Fruit fly (Drosophila melanogaster) whole organism, embryonic: ENCODE results near the gene CG4631.

Source experiments
- CG10147 ChIP-seq: fragments of 200-800 bp; sonication (Bioruptor generic); optimal IDR thresholded peaks from 2 replicates; lab custom pipeline; 2019; ENCODE audit warnings: missing biosample characterization, mild to moderate bottlenecking, missing genetic modification characterization, moderate library complexity
- CG10321 ChIP-seq: fragments of 200-800 bp; sonication (Bioruptor generic); IDR thresholded peaks from 2 replicates; pipeline ENCODE4 v1.3.6; 2022; ENCODE audit warnings: missing biosample characterization, missing genetic modification characterization
- CG10366 ChIP-seq: fragments of 200-800 bp; sonication (Bioruptor generic); IDR thresholded peaks from 2 replicates; pipeline ENCODE4 v1.3.6; 2022; ENCODE audit warnings: missing biosample characterization, missing genetic modification characterization
- CG10462 ChIP-seq: fragments of 200-800 bp; sonication (Bioruptor generic); optimal IDR thresholded peaks from 2 replicates; lab custom pipeline; 2016; ENCODE audit warnings: missing biosample characterization, missing genetic modification characterization
- CG11560 ChIP-seq: fragments of 200-800 bp; sonication (Bioruptor generic); IDR thresholded peaks from 3 replicates; pipeline ENCODE4 v1.3.6; 2022; ENCODE audit warnings: missing biosample characterization, missing genetic modification characterization
- CG12299 ChIP-seq: fragments of 200-800 bp; sonication (Bioruptor generic); optimal IDR thresholded peaks from 2 replicates; lab custom pipeline; 2018; ENCODE audit warnings: missing biosample characterization, mild to moderate bottlenecking, missing genetic modification characterization
- CG12744 ChIP-seq: fragments of 200-800 bp; sonication (Bioruptor generic); optimal IDR thresholded peaks from 2 replicates; lab custom pipeline; 2016; ENCODE audit warnings: missing biosample characterization, missing genetic modification characterization
- CG14050 ChIP-seq: fragments of 200-800 bp; sonication (Bioruptor generic); IDR thresholded peaks from 3 replicates; pipeline ENCODE4 v1.3.6; 2022; ENCODE audit warnings: missing biosample characterization, missing genetic modification characterization
- CG14710 ChIP-seq: fragments of 200-800 bp; sonication (Bioruptor generic); optimal IDR thresholded peaks from 3 replicates; lab custom pipeline; 2019; ENCODE audit warnings: missing biosample characterization, mild to moderate bottlenecking, missing genetic modification characterization, moderate library complexity
- CG3407 ChIP-seq: fragments of 200-800 bp; sonication (Bioruptor generic); optimal IDR thresholded peaks from 2 replicates; lab custom pipeline; 2018; ENCODE audit warnings: missing biosample characterization, mild to moderate bottlenecking, missing genetic modification characterization
- CG34422 ChIP-seq: fragments of 200-800 bp; sonication (Bioruptor generic); IDR thresholded peaks from 3 replicates; pipeline ENCODE4 v1.3.6; 2022; ENCODE audit warnings: missing biosample characterization, missing genetic modification characterization
- CG6272 ChIP-seq: fragments of 200-800 bp; sonication (Bioruptor generic); IDR thresholded peaks from 2 replicates; pipeline ENCODE4 v1.3.6; 2022; ENCODE audit warnings: missing biosample characterization, missing genetic modification characterization
- CG6654 ChIP-seq: fragments of 200-800 bp; sonication (Bioruptor generic); optimal IDR thresholded peaks from 2 replicates; lab custom pipeline; 2017; ENCODE audit warnings: missing biosample characterization, mild to moderate bottlenecking, missing genetic modification characterization
- CG7556 ChIP-seq: fragments of 200-800 bp; sonication (Bioruptor generic); optimal IDR thresholded peaks from 2 replicates; lab custom pipeline; 2017; ENCODE audit warnings: missing biosample characterization, mild to moderate bottlenecking, missing genetic modification characterization
- CG8281 ChIP-seq: fragments of 200-800 bp; sonication (Bioruptor generic); optimal IDR thresholded peaks from 2 replicates; lab custom pipeline; 2018; ENCODE audit warnings: missing biosample characterization, mild to moderate bottlenecking, missing genetic modification characterization, moderate library complexity
- CG8765 ChIP-seq: fragments of 200-800 bp; sonication (Bioruptor generic); IDR thresholded peaks from 2 replicates; pipeline ENCODE4 v1.3.6; 2022; ENCODE audit warnings: missing biosample characterization, missing genetic modification characterization
- CG9727 ChIP-seq: fragments of 200-800 bp; sonication (Bioruptor generic); optimal IDR thresholded peaks from 3 replicates; lab custom pipeline; 2017; ENCODE audit warnings: missing biosample characterization, mild to moderate bottlenecking, missing genetic modification characterization
- CoRest ChIP-seq: fragments of 200-800 bp; sonication (Bioruptor generic); optimal IDR thresholded peaks from 3 replicates; lab custom pipeline; 2018; ENCODE audit warnings: missing biosample characterization, mild to moderate bottlenecking, missing genetic modification characterization, moderate library complexity
- D ChIP-seq, 2 experiments: fragments of 200-800 bp in 1 of 2; fragments of >200 bp in 1 of 2; sonication (Bioruptor generic) in 1 of 2; optimal IDR thresholded peaks; 2 replicates in 1 of 2; 3 replicates in 1 of 2; lab custom pipeline; 2017; ENCODE audit warnings: mild to moderate bottlenecking in 1 of 2, missing biosample characterization in 1 of 2, missing genetic modification characterization in 1 of 2, missing genetic modification reagents in 1 of 2
- Dek ChIP-seq: fragments of 200-800 bp; sonication (Bioruptor generic); optimal IDR thresholded peaks from 3 replicates; lab custom pipeline; 2019; ENCODE audit warnings: missing biosample characterization, mild to moderate bottlenecking, missing genetic modification characterization, moderate library complexity
- Doc3 ChIP-seq: fragments of 200-800 bp; sonication (Bioruptor generic); IDR thresholded peaks from 3 replicates; pipeline ENCODE4 v1.3.6; 2022; ENCODE audit warnings: missing biosample characterization, missing genetic modification characterization; ENCODE audit not compliant: partially characterized antibody
- H2.0 ChIP-seq: fragments of 200-800 bp; sonication (Bioruptor generic); IDR thresholded peaks from 2 replicates; pipeline ENCODE4 v1.3.6; 2022; ENCODE audit warnings: missing biosample characterization, missing genetic modification characterization
- HLH3B ChIP-seq: fragments of 200-800 bp; sonication (Bioruptor generic); IDR thresholded peaks from 2 replicates; pipeline ENCODE4 v1.3.6; 2022; ENCODE audit warnings: missing biosample characterization, missing genetic modification characterization
- Hey ChIP-seq: fragments of 200-800 bp; sonication (Bioruptor generic); optimal IDR thresholded peaks from 3 replicates; lab custom pipeline; 2018; ENCODE audit warnings: missing biosample characterization, mild to moderate bottlenecking, missing genetic modification characterization
- NK7.1 ChIP-seq: fragments of 200-800 bp; sonication (Bioruptor generic); optimal IDR thresholded peaks from 3 replicates; lab custom pipeline; 2016; ENCODE audit warnings: missing biosample characterization, missing genetic modification characterization
- Oaz ChIP-seq: fragments of 200-800 bp; sonication (Bioruptor generic); IDR thresholded peaks from 2 replicates; pipeline ENCODE4 v1.3.6; 2022; ENCODE audit warnings: missing biosample characterization, missing genetic modification characterization
- Pdp1 ChIP-seq, 2 experiments: fragments of 200-800 bp; sonication (Bioruptor generic); optimal IDR thresholded peaks; 3 replicates each; lab custom pipeline; 2016; ENCODE audit warnings: missing biosample characterization in 2 of 2, missing genetic modification characterization in 2 of 2, mild to moderate bottlenecking in 1 of 2, moderate library complexity in 1 of 2
- Ptx1 ChIP-seq: fragments of 200-800 bp; sonication (Bioruptor generic); IDR thresholded peaks from 2 replicates; pipeline ENCODE4 v1.3.6; 2022; ENCODE audit warnings: missing biosample characterization, missing genetic modification characterization
- Stat92E ChIP-seq, 3 experiments: fragments of >200 bp in 2 of 3; fragments of 200-800 bp in 1 of 3; sonication (Bioruptor generic) in 1 of 3; optimal IDR thresholded peaks; 2 replicates each; lab custom pipeline; 2017 to 2019; ENCODE audit warnings: missing biosample characterization in 3 of 3, missing genetic modification characterization in 3 of 3, mild to moderate bottlenecking in 1 of 3, moderate library complexity in 1 of 3
- Taf1 ChIP-seq: fragments of 200-800 bp; sonication (Bioruptor generic); IDR thresholded peaks from 2 replicates; pipeline ENCODE4 v1.3.6; 2022; ENCODE audit warnings: missing biosample characterization, missing genetic modification characterization
- ac ChIP-seq: fragments of 200-800 bp; sonication (Bioruptor generic); optimal IDR thresholded peaks from 3 replicates; lab custom pipeline; 2017; ENCODE audit warnings: missing biosample characterization, mild to moderate bottlenecking, missing genetic modification characterization
- bcd ChIP-seq: fragments of 200-800 bp; sonication (Bioruptor generic); optimal IDR thresholded peaks from 2 replicates; lab custom pipeline; 2017; ENCODE audit warnings: missing biosample characterization, mild to moderate bottlenecking, missing genetic modification characterization
- cg ChIP-seq: fragments of 200-800 bp; sonication (Bioruptor generic); optimal IDR thresholded peaks from 3 replicates; lab custom pipeline; 2019; ENCODE audit warnings: missing biosample characterization, mild to moderate bottlenecking, missing genetic modification characterization, moderate library complexity
- chn ChIP-seq: fragments of 200-800 bp; sonication (Bioruptor generic); optimal IDR thresholded peaks from 2 replicates; lab custom pipeline; 2016; ENCODE audit warnings: missing biosample characterization, missing genetic modification characterization
- gce ChIP-seq: fragments of 200-800 bp; sonication (Bioruptor generic); IDR thresholded peaks from 3 replicates; pipeline ENCODE4 v1.3.6; 2022; ENCODE audit warnings: missing biosample characterization, missing genetic modification characterization
- gcm2 ChIP-seq: fragments of 200-800 bp; sonication (Bioruptor generic); optimal IDR thresholded peaks from 2 replicates; lab custom pipeline; 2016; ENCODE audit warnings: missing biosample characterization, missing genetic modification characterization
- gem ChIP-seq: fragments of 200-800 bp; sonication (Bioruptor generic); optimal IDR thresholded peaks from 2 replicates; lab custom pipeline; 2019; ENCODE audit warnings: missing biosample characterization, mild to moderate bottlenecking, missing genetic modification characterization, moderate library complexity
- gro ChIP-seq: fragments of 200-800 bp; sonication (Bioruptor generic); optimal IDR thresholded peaks from 2 replicates; lab custom pipeline; 2016; ENCODE audit warnings: missing biosample characterization, missing genetic modification characterization
- gsb ChIP-seq: fragments of 200-800 bp; sonication (Bioruptor generic); IDR thresholded peaks from 2 replicates; pipeline ENCODE4 v1.3.6; 2022; ENCODE audit warnings: missing biosample characterization, missing genetic modification characterization
- jing ChIP-seq: fragments of 200-800 bp; sonication (Bioruptor generic); optimal IDR thresholded peaks from 2 replicates; lab custom pipeline; 2018; ENCODE audit warnings: missing biosample characterization, mild to moderate bottlenecking, missing genetic modification characterization
- mam ChIP-seq: fragments of 200-800 bp; sonication (Bioruptor generic); optimal IDR thresholded peaks from 3 replicates; lab custom pipeline; 2016; ENCODE audit warnings: missing biosample characterization, missing genetic modification characterization
- nmo ChIP-seq: fragments of 200-800 bp; sonication (Bioruptor generic); optimal IDR thresholded peaks from 2 replicates; lab custom pipeline; 2018; ENCODE audit warnings: missing biosample characterization, mild to moderate bottlenecking, missing genetic modification characterization, moderate library complexity
- nom ChIP-seq: fragments of 200-800 bp; sonication (Bioruptor generic); optimal IDR thresholded peaks from 2 replicates; lab custom pipeline; 2017; ENCODE audit warnings: missing biosample characterization, missing genetic modification characterization, mild to moderate bottlenecking, moderate library complexity, missing genetic modification reagents
- odd ChIP-seq: fragments of 200-800 bp; sonication (Bioruptor generic); optimal IDR thresholded peaks from 2 replicates; lab custom pipeline; 2017; ENCODE audit warnings: missing biosample characterization, mild to moderate bottlenecking, missing genetic modification characterization
- rib ChIP-seq: fragments of 200-800 bp; sonication (Bioruptor generic); IDR thresholded peaks from 2 replicates; pipeline ENCODE4 v1.3.6; 2022; ENCODE audit warnings: missing biosample characterization, missing genetic modification characterization
- ro ChIP-seq: fragments of 200-800 bp; sonication (Bioruptor generic); IDR thresholded peaks from 2 replicates; pipeline ENCODE4 v1.3.6; 2022; ENCODE audit warnings: missing biosample characterization, missing genetic modification characterization
- sd ChIP-seq: fragments of 200-800 bp; sonication (Bioruptor generic); optimal IDR thresholded peaks from 3 replicates; lab custom pipeline; 2018; ENCODE audit warnings: missing biosample characterization, mild to moderate bottlenecking, missing genetic modification characterization, moderate library complexity
- ssp ChIP-seq: fragments of 200-800 bp; sonication (Bioruptor generic); IDR thresholded peaks from 2 replicates; pipeline ENCODE4 v1.3.6; 2022; ENCODE audit warnings: missing biosample characterization, missing genetic modification characterization
- zf30C ChIP-seq: fragments of 200-800 bp; sonication (Bioruptor generic); optimal IDR thresholded peaks from 3 replicates; lab custom pipeline; 2018; ENCODE audit warnings: missing biosample characterization, mild to moderate bottlenecking, missing genetic modification characterization

CG4631 gene

DNA sequence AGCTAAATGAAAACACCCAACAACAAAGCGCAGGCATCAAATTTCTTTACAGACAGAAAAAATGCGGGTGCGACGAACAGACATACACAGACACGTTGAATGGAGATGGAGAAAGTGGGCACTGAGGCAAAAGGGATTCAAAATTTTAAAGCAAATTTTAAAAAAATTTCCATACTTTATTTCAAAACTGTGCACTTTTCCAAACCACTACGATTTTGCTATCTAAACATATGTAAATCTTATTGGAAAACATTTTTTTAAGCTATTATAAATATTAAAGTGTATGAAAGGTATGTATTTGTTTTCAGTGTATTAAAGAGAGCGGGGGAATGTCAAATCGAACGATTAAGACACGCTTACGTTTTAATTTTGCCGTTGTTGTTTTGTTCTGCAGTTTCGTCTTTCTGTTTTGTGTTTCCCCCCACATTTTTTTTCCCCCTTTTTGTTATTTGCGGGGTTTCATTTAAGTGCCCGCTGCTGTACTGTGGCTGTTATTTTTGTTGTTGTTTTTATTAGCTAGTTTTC is 13.3 kb downstream of the CG4631 start (continued):
- no peak; the same call in 1 of the 2 replicates for TF ChIP-seq CG8765 (GFP tag; lab: Robert Waterston, UW)
- TF ChIP-seq CG14050, result peak; percentile 43; the same call in 1 of the 3 replicates
- peak; percentile 71 for TF ChIP-seq CG7556 (GFP tag; lab: Kevin White, UChicago)
- peak; percentile 61 for TF ChIP-seq chn
- TF ChIP-seq rib (GFP tag; lab: Robert Waterston, UW), result no peak
- TF ChIP-seq Stat92E (GFP tag; optimal IDR thresholded peaks at IDR 0.05; lab: Kevin White, UChicago), result peak in 1 of 3 experiments; percentile 67
- TF ChIP-seq Doc3 (GFP tag; lab: Robert Waterston, UW), result no peak
- TF ChIP-seq cg (GFP tag; lab: Kevin White, UChicago), result no peak
- TF ChIP-seq gem (tag; lab: Kevin White, UChicago), result peak; percentile 75
- peak; percentile 61; the same call in 1 of the 3 replicates for TF ChIP-seq CG34422 (GFP tag; lab: Robert Waterston, UW)
- TF ChIP-seq Taf1 (GFP tag; lab: Robert Waterston, UW), result no peak
- TF ChIP-seq sd (tag; lab: Kevin White, UChicago), result peak; percentile 24
- no peak for TF ChIP-seq ac (GFP tag; lab: Kevin White, UChicago)
- no peak for TF ChIP-seq CG12299 (tag; lab: Kevin White, UChicago)
- peak; percentile 53 for TF ChIP-seq odd (GFP tag; lab: Kevin White, UChicago)
- peak; percentile 69 for TF ChIP-seq Ptx1 (GFP tag; lab: Robert Waterston, UW)
- TF ChIP-seq gcm2 (GFP tag; lab: Kevin White, UChicago), result no peak
- TF ChIP-seq CG3407, result peak; percentile 6
- no peak for TF ChIP-seq Dek
- TF ChIP-seq bcd (GFP tag; lab: Kevin White, UChicago), result peak; percentile 77
- no peak for TF ChIP-seq CG12744 (GFP tag; lab: Kevin White, UChicago)
- peak; percentile 45 for TF ChIP-seq CG8281 (tag; lab: Kevin White, UChicago)
- peak; percentile 35; the same call in 1 of the 2 replicates for TF ChIP-seq ro (GFP tag; lab: Robert Waterston, UW)
- TF ChIP-seq Oaz (GFP tag; lab: Robert Waterston, UW), result no peak
- TF ChIP-seq H2.0 (GFP tag; lab: Robert Waterston, UW), result peak; percentile 61
- peak in 1 of 2 experiments; percentile 72 for TF ChIP-seq Pdp1 (GFP tag; optimal IDR thresholded peaks at IDR 0.05; lab: Kevin White, UChicago)
- TF ChIP-seq CG6272 (GFP tag; lab: Robert Waterston, UW), result 0 out of 2 replicates have a peak, but pooled peaks have one; percentile 22
- peak; percentile 44 for TF ChIP-seq mam
- no peak for TF ChIP-seq D (optimal IDR thresholded peaks at IDR 0.05; lab: Kevin White, UChicago)
- peak; percentile 85 for TF ChIP-seq D (GFP tag; optimal IDR thresholded peaks at IDR 0.05; lab: Kevin White, UChicago)
- peak; percentile 60 for TF ChIP-seq zf30C (GFP tag; lab: Kevin White, UChicago)
- TF ChIP-seq gsb (GFP tag; lab: Robert Waterston, UW), result no peak
- TF ChIP-seq HLH3B (GFP tag; lab: Robert Waterston, UW), result peak; percentile 78
- peak; percentile 94 for TF ChIP-seq nmo (GFP tag; lab: Kevin White, UChicago)
- TF ChIP-seq NK7.1 (GFP tag; lab: Kevin White, UChicago), result no peak
- no peak for TF ChIP-seq CG10321 (GFP tag; lab: Robert Waterston, UW)
- TF ChIP-seq gce (GFP tag; lab: Robert Waterston, UW), result no peak
- peak; percentile 85 for TF ChIP-seq CoRest (tag; lab: Kevin White, UChicago)
- peak; percentile 70 for TF ChIP-seq jing (GFP tag; lab: Kevin White, UChicago)
- TF ChIP-seq CG10366 (GFP tag; lab: Robert Waterston, UW), result peak; percentile 61; the same call in 1 of the 2 replicates
- TF ChIP-seq CG10147 (GFP tag; lab: Kevin White, UChicago), result peak; percentile 59
- TF ChIP-seq CG11560, result no peak
- peak; percentile 83 for TF ChIP-seq CG9727 (GFP tag; lab: Kevin White, UChicago)
- peak; percentile 59 for TF ChIP-seq CG10462
- no peak for TF ChIP-seq gro (GFP tag; lab: Kevin White, UChicago)
- TF ChIP-seq CG6654 (GFP tag; lab: Kevin White, UChicago), result peak; percentile 74
- TF ChIP-seq CG14710 (tag; lab: Kevin White, UChicago), result peak; percentile 89
- peak; percentile 69 for TF ChIP-seq ssp
- peak; percentile 50 for TF ChIP-seq nom
- TF ChIP-seq Hey (tag; lab: Kevin White, UChicago), result no peak
